Worm (Caenorhabditis elegans) whole organism, L1 larva: ENCODE measurements around the gene F35C11.6.
A peak's percentile ranks its signal among the peaks of the same experiment; 100 is the strongest.

Source experiments
- C16A3.4 ChIP-seq: fragments of 150-350 bp; optimal IDR thresholded peaks from 2 replicates; lab custom pipeline; 2014; ENCODE audit warnings: missing biosample characterization, missing genetic modification characterization
- aly-2 ChIP-seq: fragments of 150-350 bp; optimal IDR thresholded peaks from 2 replicates; lab custom pipeline; 2014; ENCODE audit warnings: missing biosample characterization, missing genetic modification characterization
- ama-1 ChIP-seq: fragments of 150-350 bp; optimal IDR thresholded peaks from 2 replicates; lab custom pipeline; 2014
- blmp-1 ChIP-seq: fragments of 150-350 bp; optimal IDR thresholded peaks from 2 replicates; lab custom pipeline; 2014; ENCODE audit warnings: missing biosample characterization, missing genetic modification characterization
- ceh-63 ChIP-seq: fragments of 200-800 bp; sonication (Bioruptor generic); optimal IDR thresholded peaks from 2 replicates; lab custom pipeline; 2018; ENCODE audit warnings: mild to moderate bottlenecking, missing genetic modification characterization, missing compliant biosample characterization
- ceh-82 ChIP-seq, 3 experiments: fragments of 150-350 bp in 1 of 3; sonication (generic microtip) in 2 of 3; optimal IDR thresholded peaks; 2 replicates each; lab custom pipeline; 2014 to 2017; ENCODE audit warnings: missing biosample characterization in 3 of 3, missing genetic modification characterization in 3 of 3
- efl-1 ChIP-seq, 4 experiments: fragments of 150-350 bp; optimal IDR thresholded peaks in 3 of 4; peaks in 1 of 4; 1 replicate in 1 of 4; 2 replicates in 3 of 4; lab custom pipeline; 2014; ENCODE audit warnings: missing biosample characterization in 2 of 4, missing genetic modification characterization in 2 of 4, missing genetic modification reagents in 2 of 4
- elt-2 ChIP-seq: sonication (generic microtip); optimal IDR thresholded peaks from 2 replicates; lab custom pipeline; 2016; ENCODE audit warnings: missing genetic modification characterization, mild to moderate bottlenecking, inconsistent platforms, missing compliant biosample characterization, missing genetic modification reagents
- elt-3 ChIP-seq, 6 experiments: fragments of 150-350 bp in 1 of 6; sonication (generic microtip); optimal IDR thresholded peaks; 2 replicates each; lab custom pipeline; 2017 to 2018; ENCODE audit warnings: missing biosample characterization in 6 of 6, missing genetic modification characterization in 6 of 6, inconsistent platforms in 1 of 6
- ets-5 ChIP-seq: fragments of 200-800 bp; sonication (Bioruptor generic); IDR thresholded peaks from 2 replicates; pipeline ENCODE4 v1.3.6; 2022; ENCODE audit warnings: missing genetic modification characterization, missing compliant biosample characterization
- grh-1 ChIP-seq: fragments of 200-800 bp; sonication (Bioruptor generic); IDR thresholded peaks from 2 replicates; pipeline ENCODE4 v1.3.6; 2022; ENCODE audit warnings: missing genetic modification reagents, missing genetic modification characterization, missing compliant biosample characterization
- hlh-17 ChIP-seq: fragments of 200-800 bp; sonication (Bioruptor generic); optimal IDR thresholded peaks from 2 replicates; lab custom pipeline; 2018; ENCODE audit warnings: missing genetic modification characterization, mild to moderate bottlenecking, missing compliant biosample characterization, moderate library complexity, borderline replicate concordance
- irx-1 ChIP-seq: sonication (generic microtip); optimal IDR thresholded peaks from 2 replicates; lab custom pipeline; 2016; ENCODE audit warnings: missing genetic modification characterization, missing compliant biosample characterization
- jun-1 ChIP-seq: fragments of 150-350 bp; optimal IDR thresholded peaks from 2 replicates; lab custom pipeline; 2014; ENCODE audit warnings: missing biosample characterization, missing genetic modification reagents, missing genetic modification characterization
- lin-13 ChIP-seq: fragments of 150-350 bp; optimal IDR thresholded peaks from 2 replicates; lab custom pipeline; 2014; ENCODE audit warnings: missing biosample characterization, missing genetic modification reagents, missing genetic modification characterization
- lin-14 ChIP-seq: fragments of 200-800 bp; sonication (Bioruptor generic); optimal IDR thresholded peaks from 2 replicates; lab custom pipeline; 2018; ENCODE audit warnings: mild to moderate bottlenecking, missing genetic modification characterization, moderate library complexity, missing compliant biosample characterization
- lin-15B ChIP-seq: fragments of 150-350 bp; sonication (generic microtip); optimal IDR thresholded peaks from 3 replicates; lab custom pipeline; 2014; ENCODE audit warnings: missing biosample characterization, missing genetic modification characterization
- lin-35 ChIP-seq, 2 experiments: fragments of 150-350 bp; optimal IDR thresholded peaks; 2 replicates each; lab custom pipeline; 2014; ENCODE audit warnings: missing biosample characterization in 2 of 2, missing genetic modification characterization in 2 of 2, missing genetic modification reagents in 2 of 2
- lsy-2 ChIP-seq, 2 experiments: fragments of 150-350 bp; optimal IDR thresholded peaks; 2 replicates each; lab custom pipeline; 2014; ENCODE audit warnings: missing biosample characterization in 2 of 2, missing genetic modification characterization in 2 of 2
- mab-9 ChIP-seq: fragments of 200-800 bp; sonication (Bioruptor generic); IDR thresholded peaks from 2 replicates; pipeline ENCODE4 v1.3.6; 2022; ENCODE audit warnings: missing genetic modification reagents, missing genetic modification characterization, missing compliant biosample characterization
- nhr-237 ChIP-seq: fragments of 150-350 bp; optimal IDR thresholded peaks from 2 replicates; lab custom pipeline; 2014; ENCODE audit warnings: missing biosample characterization, missing genetic modification characterization
- nhr-28 ChIP-seq: fragments of 150-350 bp; optimal IDR thresholded peaks from 2 replicates; lab custom pipeline; 2014; ENCODE audit warnings: missing biosample characterization, missing genetic modification characterization
- nhr-71 ChIP-seq: sonication (generic microtip); optimal IDR thresholded peaks from 2 replicates; lab custom pipeline; 2016; ENCODE audit warnings: mild to moderate bottlenecking, missing genetic modification characterization, moderate library complexity, missing compliant biosample characterization
- nhr-84 ChIP-seq: sonication (generic microtip); optimal IDR thresholded peaks from 2 replicates; lab custom pipeline; 2017; ENCODE audit warnings: missing biosample characterization, missing genetic modification characterization
- nhr-85 ChIP-seq: sonication (generic microtip); peaks from one replicate; lab custom pipeline; 2016; ENCODE audit warnings: missing genetic modification characterization, inconsistent platforms, missing compliant biosample characterization
- nhr-90 ChIP-seq: sonication (generic microtip); optimal IDR thresholded peaks from 2 replicates; lab custom pipeline; 2016; ENCODE audit warnings: mild to moderate bottlenecking, missing genetic modification characterization, missing compliant biosample characterization; ENCODE audit not compliant: poor library complexity
- pax-3 ChIP-seq: fragments of 200-800 bp; sonication (Bioruptor generic); optimal IDR thresholded peaks from 2 replicates; lab custom pipeline; 2018; ENCODE audit warnings: mild to moderate bottlenecking, missing genetic modification characterization, moderate library complexity, missing compliant biosample characterization
- pqm-1 ChIP-seq: sonication (generic microtip); optimal IDR thresholded peaks from 3 replicates; lab custom pipeline; 2017; ENCODE audit warnings: missing biosample characterization, missing genetic modification characterization
- rnt-1 ChIP-seq: sonication (generic microtip); optimal IDR thresholded peaks from 2 replicates; lab custom pipeline; 2016; ENCODE audit warnings: mild to moderate bottlenecking, missing genetic modification characterization, moderate library complexity, missing compliant biosample characterization
- snu-23 ChIP-seq: sonication (generic microtip); optimal IDR thresholded peaks from 2 replicates; lab custom pipeline; 2016; ENCODE audit warnings: missing genetic modification characterization, missing compliant biosample characterization
- sox-4 ChIP-seq: sonication (generic microtip); optimal IDR thresholded peaks from 2 replicates; lab custom pipeline; 2016; ENCODE audit warnings: missing genetic modification characterization, missing compliant biosample characterization
- swsn-7 ChIP-seq: sonication (generic microtip); optimal IDR thresholded peaks from 2 replicates; lab custom pipeline; 2016; ENCODE audit warnings: missing genetic modification characterization, missing compliant biosample characterization
- unc-130 ChIP-seq: fragments of 150-350 bp; optimal IDR thresholded peaks from 2 replicates; lab custom pipeline; 2017; ENCODE audit warnings: missing biosample characterization, missing genetic modification characterization, inconsistent platforms
- unc-30 ChIP-seq: sonication (generic microtip); optimal IDR thresholded peaks from 2 replicates; lab custom pipeline; 2017; ENCODE audit warnings: missing biosample characterization, missing genetic modification characterization
- unc-86 ChIP-seq: sonication (generic microtip); optimal IDR thresholded peaks from 2 replicates; lab custom pipeline; 2016; ENCODE audit warnings: missing genetic modification characterization, missing compliant biosample characterization
- xbp-1 ChIP-seq: sonication (generic microtip); optimal IDR thresholded peaks from 2 replicates; lab custom pipeline; 2016; ENCODE audit warnings: missing genetic modification characterization, missing compliant biosample characterization
- ztf-11 ChIP-seq, 2 experiments: sonication (generic microtip); optimal IDR thresholded peaks; 2 replicates each; lab custom pipeline; 2016 to 2017; ENCODE audit warnings: missing genetic modification characterization in 2 of 2, missing biosample characterization in 1 of 2, missing compliant biosample characterization in 1 of 2
- ztf-4 ChIP-seq: fragments of 150-350 bp; optimal IDR thresholded peaks from 2 replicates; lab custom pipeline; 2014; ENCODE audit warnings: missing biosample characterization, missing genetic modification characterization

Gene F35C11.6

ce11 chrII:8273060-8273459 lies 14.1 kb upstream of the F35C11.6 start:
- TF ChIP-seq xbp-1 (tag; lab: Kevin White, UChicago) (no peak), ceh-63 (GFP tag; lab: Kevin White, UChicago) (no peak), rnt-1 (no peak)

ce11 chrII:8269855-8270647 lies 11.1 kb upstream of the F35C11.6 start, which contains the start of gene tdc-1:
Gene tdc-1, plus strand, starts transcription at chrII:8270597.
- TF ChIP-seq elt-2 (tag; lab: Kevin White, UChicago) (peak; percentile 20), swsn-7 (no peak), efl-1 (optimal IDR thresholded peaks at IDR 0.05; lab: Kevin White, UChicago) (no peak), efl-1 (GFP tag; optimal IDR thresholded peaks at IDR 0.05 in 1 of 2; lab: Kevin White, UChicago) (peak in 1 of 2 experiments; percentile 66)
- TF ChIP-seq, all 84 proteins: peak for 2

ce11 chrII:8269351-8269750 lies 10.4 kb upstream of the F35C11.6 start, which contains the start of gene K01C8.2:
Gene K01C8.2, minus strand, starts transcription at chrII:8269451.
- no peak for TF ChIP-seq pax-3 (tag; lab: Kevin White, UChicago)
- TF ChIP-seq ama-1 (lab: Kevin White, UChicago), result no peak
- no peak for TF ChIP-seq swsn-7
- no peak for TF ChIP-seq blmp-1 (tag; lab: Kevin White, UChicago)
- no peak for TF ChIP-seq unc-30 (tag; lab: Kevin White, UChicago)
- TF ChIP-seq ztf-11 (tag; optimal IDR thresholded peaks at IDR 0.05; lab: Kevin White, UChicago), result no peak
- no peak for TF ChIP-seq lsy-2 (tag; optimal IDR thresholded peaks at IDR 0.05; lab: Kevin White, UChicago)
- no peak for TF ChIP-seq ztf-4 (tag; lab: Kevin White, UChicago)

ce11 chrII:8267679-8268078 lies 8.7 kb upstream of the F35C11.6 start:
- no peak for TF ChIP-seq nhr-28 (tag; lab: Kevin White, UChicago)
- no peak for TF ChIP-seq snu-23 (GFP tag; lab: Kevin White, UChicago)
- TF ChIP-seq blmp-1 (tag; lab: Kevin White, UChicago), result peak; percentile 37
- peak in 1 of 2 experiments; percentile 1 for TF ChIP-seq lin-35 (GFP tag; optimal IDR thresholded peaks at IDR 0.05; lab: Kevin White, UChicago)
- TF ChIP-seq grh-1 (GFP tag; lab: Robert Waterston, UW), result peak; percentile 37; the same call in 1 of the 2 replicates
- peak; percentile 13 for TF ChIP-seq nhr-85 (tag; lab: Kevin White, UChicago)

- TF ChIP-seq ets-5 (GFP tag; lab: Robert Waterston, UW), result no peak
- TF ChIP-seq elt-3 (tag; optimal IDR thresholded peaks at IDR 0.05; lab: Kevin White, UChicago), result peak in 1 of 6 experiments; percentile 17
- TF ChIP-seq blmp-1 (tag; lab: Kevin White, UChicago), result peak; percentile 33
- TF ChIP-seq elt-2 (tag; lab: Kevin White, UChicago), result peak; percentile 73
- peak; percentile 8 for TF ChIP-seq pqm-1 (tag; lab: Kevin White, UChicago)
- no peak for TF ChIP-seq efl-1 (optimal IDR thresholded peaks at IDR 0.05; lab: Kevin White, UChicago)
- peak in 1 of 2 experiments; percentile 45 for TF ChIP-seq efl-1 (GFP tag; optimal IDR thresholded peaks at IDR 0.05 in 1 of 2; lab: Kevin White, UChicago)
- no peak for TF ChIP-seq jun-1 (tag; lab: Kevin White, UChicago)
- no peak for TF ChIP-seq snu-23 (GFP tag; lab: Kevin White, UChicago)
- TF ChIP-seq irx-1 (tag; lab: Kevin White, UChicago), result no peak
- peak; percentile 16 for TF ChIP-seq lin-14
- TF ChIP-seq, all 84 proteins: peak for 6
Measured at ce11 chrII:8266559-8266958, 7.6 kb upstream of the F35C11.6 start.

ce11 chrII:8264619-8265018 lies 5.7 kb upstream of the F35C11.6 start, which contains the start of gene srdh-1:
Gene srdh-1, plus strand, starts transcription at chrII:8264661.
- TF ChIP-seq nhr-71 (tag; lab: Kevin White, UChicago) (peak; percentile 35), nhr-84 (tag; lab: Kevin White, UChicago) (no peak), ceh-82 (tag; optimal IDR thresholded peaks at IDR 0.05; lab: Kevin White, UChicago) (no peak), ama-1 (lab: Kevin White, UChicago) (no peak), sox-4 (tag; lab: Kevin White, UChicago) (no peak), lin-15B (tag; lab: Kevin White, UChicago) (no peak), efl-1 (optimal IDR thresholded peaks at IDR 0.05; lab: Kevin White, UChicago) (no peak), efl-1 (GFP tag; optimal IDR thresholded peaks at IDR 0.05 in 1 of 2; lab: Kevin White, UChicago) (peak in 1 of 2 experiments; percentile 51), nhr-90 (no peak), lin-13 (GFP tag; lab: Kevin White, UChicago) (no peak), unc-130 (no peak), C16A3.4 (tag; lab: Kevin White, UChicago) (no peak), unc-86 (tag; lab: Kevin White, UChicago) (no peak), nhr-237 (tag; lab: Kevin White, UChicago) (no peak), blmp-1 (tag; lab: Kevin White, UChicago) (peak; percentile 46), nhr-28 (tag; lab: Kevin White, UChicago) (no peak), elt-3 (tag; optimal IDR thresholded peaks at IDR 0.05; lab: Kevin White, UChicago) (peak in 4 of 6 experiments; percentile 40 to 71 (median 64)), swsn-7 (no peak), hlh-17 (GFP tag; lab: Kevin White, UChicago) (no peak), mab-9 (GFP tag; lab: Robert Waterston, UW) (no peak), aly-2 (tag; lab: Kevin White, UChicago) (no peak)
